Worm (Caenorhabditis elegans): ENCODE measurements around the gene cyp-34A2.

ce11 chrV:15315827-15316527 is 25.1 kb upstream of the cyp-34A2 start, which contains the start of the genes srt-22 and nhr-246:
- TF ChIP-seq unc-62 (GFP tag; optimal IDR thresholded peaks at IDR 0.05) (no peak), lir-1 (GFP tag; conservative IDR thresholded peaks at IDR 0.05) (no peak), aptf-2 (GFP tag; conservative IDR thresholded peaks at IDR 0.05) (no peak), B0261.1 (tag; optimal IDR thresholded peaks at IDR 0.05) (no peak), xnd-1 (tag; optimal IDR thresholded peaks at IDR 0.05) (no peak), ceh-100 (GFP tag; IDR thresholded peaks at IDR 0.05) (no peak), hmg-20 (GFP tag; IDR thresholded peaks at IDR 0.05) (no peak), dox-1 (GFP tag; IDR thresholded peaks at IDR 0.05) (no peak), nhr-90 (tag; optimal IDR thresholded peaks at IDR 0.05) (no peak), B0019.2 (GFP tag; conservative IDR thresholded peaks at IDR 0.05) (no peak)

Data from whole organism, young adult.